Worm (Caenorhabditis elegans) whole organism, L3 larva: Measurements from ENCODE around the gene ZK863.8.

Experiments
- nhr-11 ChIP-seq: fragments of 150-350 bp; optimal IDR thresholded peaks from 2 replicates; lab custom pipeline; 2014; ENCODE audit warnings: missing biosample characterization, missing genetic modification characterization
- nhr-77 ChIP-seq: fragments of 150-350 bp; optimal IDR thresholded peaks from 2 replicates; lab custom pipeline; 2014; ENCODE audit warnings: missing biosample characterization, missing genetic modification characterization
- pqm-1 ChIP-seq: fragments of 150-350 bp; optimal IDR thresholded peaks from 2 replicates; lab custom pipeline; 2017; ENCODE audit warnings: missing biosample characterization, missing genetic modification characterization, inconsistent platforms

DNA sequence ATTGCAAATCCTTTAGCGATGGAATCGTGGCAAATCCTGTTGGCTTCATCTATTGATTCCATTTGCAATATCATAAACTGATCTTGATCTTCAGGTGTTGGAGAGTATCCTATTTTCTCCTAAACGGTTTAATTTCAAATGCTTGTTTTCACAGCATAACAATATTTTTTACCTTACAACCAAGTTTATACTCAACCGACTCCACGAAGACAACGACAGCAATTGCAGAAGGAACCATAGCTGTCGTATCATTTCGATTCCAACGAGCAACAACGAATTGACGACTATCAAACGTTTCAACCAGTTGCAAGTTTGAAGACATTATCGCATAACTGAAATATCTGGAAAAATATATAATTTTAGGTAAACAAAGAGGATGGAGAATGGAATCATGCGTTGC lies 3.5 kb downstream of the ZK863.8 start, which contains the start of gene usip-1:
- TF ChIP-seq nhr-77 (tag; lab: Kevin White, UChicago): no peak
- no peak for TF ChIP-seq nhr-11 (tag; lab: Kevin White, UChicago)
- no peak for TF ChIP-seq pqm-1 (tag; lab: Kevin White, UChicago)
